Worm (Caenorhabditis elegans) whole organism, L2 larva: Measurements from ENCODE around the gene pals-25.

Source experiments
- ama-1 ChIP-seq: fragments of 150-350 bp; optimal IDR thresholded peaks from 2 replicates; lab custom pipeline; 2018; ENCODE audit warnings: inconsistent platforms
- skn-1 ChIP-seq: sonication (generic microtip); optimal IDR thresholded peaks from 2 replicates; lab custom pipeline; 2017; ENCODE audit warnings: missing biosample characterization, missing genetic modification characterization
- unc-55 ChIP-seq: fragments of 150-350 bp; sonication (generic microtip); optimal IDR thresholded peaks from 3 replicates; lab custom pipeline; 2014; ENCODE audit warnings: missing biosample characterization, missing genetic modification reagents, missing genetic modification characterization
- unc-62 ChIP-seq: fragments of 150-350 bp; optimal IDR thresholded peaks from 2 replicates; lab custom pipeline; 2014; ENCODE audit warnings: missing biosample characterization, missing genetic modification reagents, missing genetic modification characterization

ce11 chrIII:94759-95330 is 39.4 kb upstream of the pals-25 start, which contains the start of gene pat-4:
- no peak for TF ChIP-seq ama-1
- no peak for TF ChIP-seq unc-62 (GFP tag; lab: Kevin White, UChicago)
- peak; percentile 17 for TF ChIP-seq unc-55 (GFP tag; lab: Kevin White, UChicago)
- TF ChIP-seq skn-1 (tag; lab: Kevin White, UChicago) = no peak
